Worm (Caenorhabditis elegans) whole organism, mixed stage, embryonic: ENCODE data around the gene F28A10.8.
"Not testable (repeated sequence)": the region's sequence is repeated elsewhere in the genome, so short reads cannot be mapped to it uniquely, and the experiment has no call there.

ENCODE experiments used
- M03D4.4 ChIP-seq: sonication (generic microtip); optimal IDR thresholded peaks from 2 replicates; lab custom pipeline; 2017; ENCODE audit warnings: mild to moderate bottlenecking, missing genetic modification characterization, missing compliant biosample characterization
- bed-3 ChIP-seq: fragments of 200-800 bp; sonication (Bioruptor generic); optimal IDR thresholded peaks from 3 replicates; lab custom pipeline; 2018; ENCODE audit warnings: mild to moderate bottlenecking, missing genetic modification characterization, moderate library complexity, missing compliant biosample characterization
- ceh-39 ChIP-seq: fragments of 150-350 bp; optimal IDR thresholded peaks from 2 replicates; lab custom pipeline; 2014; ENCODE audit warnings: missing biosample characterization, missing genetic modification characterization
- ceh-43 ChIP-seq: fragments of 200-800 bp; sonication (Bioruptor generic); optimal IDR thresholded peaks from 2 replicates; lab custom pipeline; 2018; ENCODE audit warnings: mild to moderate bottlenecking, missing genetic modification characterization, moderate library complexity, missing compliant biosample characterization
- ceh-83 ChIP-seq: fragments of 200-800 bp; sonication (Bioruptor generic); optimal IDR thresholded peaks from 2 replicates; lab custom pipeline; 2018; ENCODE audit warnings: mild to moderate bottlenecking, missing genetic modification characterization, missing compliant biosample characterization
- ces-1 ChIP-seq: fragments of 150-350 bp; optimal IDR thresholded peaks from 2 replicates; lab custom pipeline; 2014; ENCODE audit warnings: missing biosample characterization, missing genetic modification reagents, missing genetic modification characterization
- cnd-1 ChIP-seq: fragments of 200-800 bp; sonication (Bioruptor generic); optimal IDR thresholded peaks from 2 replicates; lab custom pipeline; 2018; ENCODE audit warnings: mild to moderate bottlenecking, missing genetic modification characterization, missing compliant biosample characterization
- drap-1 ChIP-seq: fragments of 200-800 bp; sonication (Bioruptor generic); optimal IDR thresholded peaks from 3 replicates; lab custom pipeline; 2018; ENCODE audit warnings: mild to moderate bottlenecking, missing genetic modification characterization, missing compliant biosample characterization
- elt-1 ChIP-seq: sonication (generic microtip); optimal IDR thresholded peaks from 2 replicates; lab custom pipeline; 2017; ENCODE audit warnings: missing genetic modification characterization, mild to moderate bottlenecking, missing compliant biosample characterization, antibody characterized with exemption, moderate library complexity, borderline replicate concordance; ENCODE audit not compliant: insufficient read depth
- elt-3 ChIP-seq: fragments of 150-350 bp; optimal IDR thresholded peaks from 2 replicates; lab custom pipeline; 2014; ENCODE audit warnings: missing biosample characterization, missing genetic modification characterization
- ham-2 ChIP-seq: fragments of 200-800 bp; sonication (Bioruptor generic); optimal IDR thresholded peaks from 2 replicates; lab custom pipeline; 2018; ENCODE audit warnings: mild to moderate bottlenecking, missing genetic modification characterization, missing compliant biosample characterization
- hlh-1 ChIP-seq: fragments of 150-350 bp; optimal IDR thresholded peaks from 2 replicates; lab custom pipeline; 2014; ENCODE audit warnings: missing biosample characterization, missing genetic modification reagents, missing genetic modification characterization
- lin-13 ChIP-seq: fragments of 150-350 bp; optimal IDR thresholded peaks from 2 replicates; lab custom pipeline; 2014; ENCODE audit warnings: missing biosample characterization, missing genetic modification characterization
- lin-32 ChIP-seq: fragments of 200-800 bp; sonication (Bioruptor generic); optimal IDR thresholded peaks from 2 replicates; lab custom pipeline; 2018; ENCODE audit warnings: mild to moderate bottlenecking, missing genetic modification characterization, missing compliant biosample characterization
- lsy-2 ChIP-seq: fragments of 150-350 bp; optimal IDR thresholded peaks from 2 replicates; lab custom pipeline; 2014; ENCODE audit warnings: missing biosample characterization, missing genetic modification characterization
- mab-5 ChIP-seq: fragments of 150-350 bp; optimal IDR thresholded peaks from 2 replicates; lab custom pipeline; 2014; ENCODE audit warnings: missing biosample characterization, missing genetic modification characterization
- mls-2 ChIP-seq: sonication (generic microtip); optimal IDR thresholded peaks from 2 replicates; lab custom pipeline; 2016; ENCODE audit warnings: mild to moderate bottlenecking, missing genetic modification characterization, moderate library complexity, missing compliant biosample characterization
- nhr-12 ChIP-seq: fragments of 150-350 bp; optimal IDR thresholded peaks from 2 replicates; lab custom pipeline; 2014; ENCODE audit warnings: missing biosample characterization, missing genetic modification characterization
- nhr-2 ChIP-seq: fragments of 150-350 bp; optimal IDR thresholded peaks from 2 replicates; lab custom pipeline; 2014; ENCODE audit warnings: missing biosample characterization, missing genetic modification characterization
- nhr-237 ChIP-seq: fragments of 150-350 bp; optimal IDR thresholded peaks from 2 replicates; lab custom pipeline; 2014; ENCODE audit warnings: missing biosample characterization, missing genetic modification characterization
- nhr-76 ChIP-seq: sonication (generic microtip); optimal IDR thresholded peaks from 2 replicates; lab custom pipeline; 2017; ENCODE audit warnings: missing biosample characterization, missing genetic modification characterization
- pha-4 ChIP-seq: fragments of 150-350 bp; optimal IDR thresholded peaks from 2 replicates; lab custom pipeline; 2018; ENCODE audit warnings: missing biosample characterization, missing genetic modification reagents, missing genetic modification characterization
- sem-2 ChIP-seq: fragments of 200-800 bp; sonication (Bioruptor generic); optimal IDR thresholded peaks from 2 replicates; lab custom pipeline; 2018; ENCODE audit warnings: mild to moderate bottlenecking, missing genetic modification characterization, missing compliant biosample characterization
- snpc-4 ChIP-seq: fragments of 150-350 bp; optimal IDR thresholded peaks from 2 replicates; lab custom pipeline; 2014; ENCODE audit warnings: missing biosample characterization, missing genetic modification characterization
- sptf-1 ChIP-seq: sonication (generic microtip); optimal IDR thresholded peaks from 2 replicates; lab custom pipeline; 2017; ENCODE audit warnings: mild to moderate bottlenecking, missing genetic modification characterization, moderate library complexity, missing compliant biosample characterization
- tbx-8 ChIP-seq: fragments of 200-800 bp; sonication (Bioruptor generic); optimal IDR thresholded peaks from 2 replicates; lab custom pipeline; 2018; ENCODE audit warnings: mild to moderate bottlenecking, missing genetic modification characterization, moderate library complexity, missing compliant biosample characterization
- unc-120 ChIP-seq: sonication (generic microtip); optimal IDR thresholded peaks from 2 replicates; lab custom pipeline; 2017; ENCODE audit warnings: missing genetic modification characterization, missing compliant biosample characterization; ENCODE audit not compliant: poor library complexity, severe bottlenecking
- zip-8 ChIP-seq: fragments of 150-350 bp; optimal IDR thresholded peaks from 2 replicates; lab custom pipeline; 2014; ENCODE audit warnings: missing biosample characterization, missing genetic modification characterization
- ztf-11 ChIP-seq: fragments of 150-350 bp; optimal IDR thresholded peaks from 2 replicates; lab custom pipeline; 2014; ENCODE audit warnings: missing biosample characterization, missing genetic modification characterization

The F28A10.8 gene

ce11 chrII:843971-844370 is 5.7 kb upstream of the F28A10.8 start, which contains the start of gene F28A10.4:
TSS of gene F28A10.4 (plus strand) at chrII:844271.
- TF ChIP-seq lsy-2 (tag; lab: Kevin White, UChicago) = no peak
- no peak for TF ChIP-seq M03D4.4 (tag; lab: Kevin White, UChicago)
- no peak for TF ChIP-seq ceh-39 (tag; lab: Kevin White, UChicago)
- TF ChIP-seq ceh-83 = no peak
- no peak for TF ChIP-seq nhr-76 (tag; lab: Kevin White, UChicago)
- no peak for TF ChIP-seq ces-1
- no peak for TF ChIP-seq snpc-4
- TF ChIP-seq elt-1 = no peak
- no peak for TF ChIP-seq zip-8 (tag; lab: Kevin White, UChicago)
- no peak for TF ChIP-seq nhr-12 (tag; lab: Kevin White, UChicago)
- no peak for TF ChIP-seq bed-3 (GFP tag; lab: Kevin White, UChicago)
- no peak for TF ChIP-seq hlh-1 (tag; lab: Kevin White, UChicago)

DNA sequence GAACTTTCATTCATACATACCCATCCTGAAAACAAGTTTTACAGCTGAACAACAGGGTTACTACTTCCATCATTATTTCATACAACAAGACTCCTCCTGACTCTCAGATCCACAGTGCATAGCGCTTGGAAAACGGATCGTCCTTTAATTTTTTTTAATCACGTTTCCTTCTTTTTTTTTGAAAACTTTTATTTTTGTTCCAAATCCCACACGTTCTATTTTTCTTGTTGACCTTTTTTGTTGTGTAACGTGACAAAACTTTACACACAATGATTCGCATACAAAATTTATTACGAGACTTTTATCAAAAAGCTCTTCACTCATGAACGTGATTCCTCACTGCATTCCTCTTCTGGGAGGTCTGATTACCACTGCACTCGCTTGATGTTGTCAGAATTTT is 1.8 kb upstream of the F28A10.8 start, which contains the start of gene clc-33:
TSS of gene clc-33 (plus strand) at position 301 of the 400 bp plus-strand sequence.
- TF ChIP-seq lin-13 (tag; lab: Kevin White, UChicago) (no peak), sem-2 (GFP tag; lab: Kevin White, UChicago) (no peak), lin-32 (GFP tag; lab: Kevin White, UChicago) (no peak), nhr-2 (tag; lab: Kevin White, UChicago) (no peak), mls-2 (tag; lab: Kevin White, UChicago) (no peak), M03D4.4 (tag; lab: Kevin White, UChicago) (no peak), pha-4 (tag; lab: Kevin White, UChicago) (no peak), ham-2 (GFP tag; lab: Kevin White, UChicago) (no peak), ceh-83 (no peak), mab-5 (no peak)

ce11 chrII:825521-825920 is 12.8 kb downstream of the F28A10.8 start, which contains the start of gene F28A10.1:
TSS of gene F28A10.1 (plus strand) at chrII:825821.
- TF ChIP-seq hlh-1 (tag; lab: Kevin White, UChicago) (no peak), snpc-4 (no peak), tbx-8 (GFP tag; lab: Kevin White, UChicago) (no peak), M03D4.4 (tag; lab: Kevin White, UChicago) (no peak), sem-2 (GFP tag; lab: Kevin White, UChicago) (no peak), cnd-1 (no peak), elt-3 (tag; lab: Kevin White, UChicago) (no peak), mab-5 (no peak), lin-32 (GFP tag; lab: Kevin White, UChicago) (no peak), sptf-1 (tag; lab: Kevin White, UChicago) (no peak)

DNA sequence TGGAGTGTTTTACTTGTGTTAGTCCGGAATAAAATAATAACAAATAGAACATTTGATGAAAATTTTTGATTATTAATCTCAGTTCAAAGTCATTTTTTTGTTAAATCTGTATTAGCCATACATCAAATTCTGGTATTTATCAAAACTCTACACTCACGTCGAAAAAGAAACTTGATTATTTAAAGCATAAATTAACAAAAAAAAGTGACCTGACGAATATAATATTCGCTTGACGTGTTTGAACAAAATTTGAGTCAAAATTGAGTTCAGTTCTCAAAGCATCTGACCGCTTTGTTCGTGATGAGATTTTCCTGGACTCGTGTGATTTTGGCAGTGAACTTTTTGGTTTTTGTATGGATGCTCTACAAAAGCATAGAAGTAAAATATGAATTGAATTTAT is 14.8 kb downstream of the F28A10.8 start, which contains the start of gene F46F5.10:
TSS of gene F46F5.10 (plus strand) at position 301 of the 400 bp plus-strand sequence.
- TF ChIP-seq ham-2 (GFP tag; lab: Kevin White, UChicago) = no peak
- TF ChIP-seq pha-4 (tag; lab: Kevin White, UChicago) = no peak
- no peak for TF ChIP-seq drap-1
- TF ChIP-seq nhr-237 (tag; lab: Kevin White, UChicago) = no peak
- no peak for TF ChIP-seq zip-8 (tag; lab: Kevin White, UChicago)
- no peak for TF ChIP-seq elt-1
- no peak for TF ChIP-seq ztf-11 (tag; lab: Kevin White, UChicago)
- no peak for TF ChIP-seq lsy-2 (tag; lab: Kevin White, UChicago)
- TF ChIP-seq ceh-39 (tag; lab: Kevin White, UChicago) = no peak
- TF ChIP-seq nhr-12 (tag; lab: Kevin White, UChicago) = no peak
- TF ChIP-seq elt-3 (tag; lab: Kevin White, UChicago) = no peak
- no peak for TF ChIP-seq unc-120
- no peak for TF ChIP-seq mls-2 (tag; lab: Kevin White, UChicago)
- no peak for TF ChIP-seq lin-32 (GFP tag; lab: Kevin White, UChicago)
- no peak for TF ChIP-seq ceh-43 (GFP tag; lab: Kevin White, UChicago)
- no peak for TF ChIP-seq sptf-1 (tag; lab: Kevin White, UChicago)

DNA sequence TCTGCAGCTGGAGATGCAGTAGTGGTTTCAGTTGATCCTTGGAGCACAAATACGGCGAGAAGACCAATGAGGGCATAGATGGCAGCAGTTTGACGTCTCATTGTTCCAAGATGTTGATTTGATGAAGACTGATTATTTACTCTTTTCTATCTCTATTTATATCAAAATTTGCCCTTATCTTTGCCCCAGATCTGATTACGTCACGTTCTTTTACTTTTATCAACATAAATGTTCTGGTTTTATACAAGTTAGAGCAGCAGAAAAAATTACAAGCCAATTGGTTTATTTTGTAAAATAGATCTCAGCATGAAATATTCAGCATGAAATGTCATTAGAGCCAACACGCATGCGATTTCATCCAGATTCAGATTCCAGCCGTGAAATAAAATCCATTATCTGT is 15.6 kb downstream of the F28A10.8 start, which contains the start of gene msrp-4:
TSS of gene msrp-4 (minus strand) at position 101 of the 400 bp plus-strand sequence.
- TF ChIP-seq ham-2 (GFP tag; lab: Kevin White, UChicago); lsy-2 (tag; lab: Kevin White, UChicago); pha-4 (tag; lab: Kevin White, UChicago): not testable (repeated sequence)
- TF ChIP-seq, all 35 proteins: peak for 0; not testable (repeated sequence) for 35
